Fruit fly (Drosophila melanogaster): ENCODE data around the gene CG32052.

dm6 chr3L:9820248-9820647, 33.4 kb downstream of the CG32052 start:
- no peak for TF ChIP-seq CG8478 (optimal IDR thresholded peaks at IDR 0.05)
- no peak for TF ChIP-seq CTCF (optimal IDR thresholded peaks at IDR 0.05)
